Fruit fly (Drosophila melanogaster) whole organism, prepupa: ENCODE results near the gene Tektin-C.

ENCODE experiments used
- CG3919 ChIP-seq: fragments of 200-800 bp; sonication (Bioruptor generic); optimal IDR thresholded peaks from 3 replicates; lab custom pipeline; 2016; ENCODE audit warnings: missing biosample characterization, missing genetic modification characterization
- CG6792 ChIP-seq: fragments of 200-800 bp; sonication (Bioruptor generic); optimal IDR thresholded peaks from 3 replicates; lab custom pipeline; 2016; ENCODE audit warnings: missing biosample characterization, missing genetic modification characterization
- CG6854 ChIP-seq: fragments of 200-800 bp; sonication (Bioruptor generic); optimal IDR thresholded peaks from 2 replicates; lab custom pipeline; 2017; ENCODE audit warnings: missing biosample characterization, mild to moderate bottlenecking, missing genetic modification characterization
- acj6 ChIP-seq: fragments of 200-800 bp; sonication (Bioruptor generic); optimal IDR thresholded peaks from 3 replicates; lab custom pipeline; 2016; ENCODE audit warnings: missing biosample characterization, missing genetic modification characterization
- lz ChIP-seq: fragments of 200-800 bp; sonication (Bioruptor generic); optimal IDR thresholded peaks from 3 replicates; lab custom pipeline; 2016; ENCODE audit warnings: missing biosample characterization, missing genetic modification characterization
- net ChIP-seq: fragments of 200-800 bp; sonication (Bioruptor generic); optimal IDR thresholded peaks from 3 replicates; lab custom pipeline; 2016; ENCODE audit warnings: missing biosample characterization, missing genetic modification characterization

dm6 chr3L:5797274-5797673 is 931 bp upstream of the Tektin-C start:
- TF ChIP-seq CG6792 (GFP tag; lab: Kevin White, UChicago): no peak
- TF ChIP-seq net: no peak
- no peak for TF ChIP-seq CG6854 (GFP tag; lab: Kevin White, UChicago)
- TF ChIP-seq CG3919 (GFP tag; lab: Kevin White, UChicago): no peak
- TF ChIP-seq acj6 (GFP tag; lab: Kevin White, UChicago): no peak
- no peak for TF ChIP-seq lz (GFP tag; lab: Kevin White, UChicago)
